Worm (Caenorhabditis elegans): ENCODE measurements around the gene B0035.18.

B0035.18 gene

DNA sequence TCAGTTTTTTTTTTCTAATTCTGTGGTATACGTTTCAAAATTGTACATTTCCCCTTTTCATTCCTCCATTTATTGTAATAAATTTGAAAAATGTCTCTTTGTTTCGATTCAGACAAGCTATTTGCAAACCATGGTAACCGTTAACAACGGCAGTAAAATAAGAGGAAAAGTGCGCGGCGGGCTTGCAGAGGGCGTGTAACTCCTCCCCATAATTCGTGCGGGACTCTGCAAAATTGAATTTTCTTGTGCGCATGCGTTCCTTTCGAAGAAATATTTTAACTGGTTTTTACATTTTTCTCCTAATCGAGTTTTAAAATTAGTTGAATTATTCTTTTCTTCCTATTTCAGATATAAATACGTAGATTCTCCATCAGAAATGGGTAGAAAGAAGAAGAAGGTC is 9.5 kb upstream of the B0035.18 start, which contains the start of gene znf-207:
znf-207 (plus strand) TSS at position 349 of the 400 bp plus-strand sequence.
- TF ChIP-seq tra-4 (tag; optimal IDR thresholded peaks at IDR 0.05) (no peak), tbx-37 (GFP tag; conservative IDR thresholded peaks at IDR 0.05) (0 out of 2 replicates have a peak, but pooled peaks have one; percentile 37), hnd-1 (tag; optimal IDR thresholded peaks at IDR 0.05) (peak; percentile 20), F13C5.2 (tag; optimal IDR thresholded peaks at IDR 0.05) (peak; percentile 75), tbx-11 (GFP tag; IDR thresholded peaks at IDR 0.05) (0 out of 2 replicates have a peak, but pooled peaks have one; percentile 26), sea-1 (GFP tag; conservative IDR thresholded peaks at IDR 0.05) (0 out of 2 replicates have a peak, but pooled peaks have one; percentile 51), aly-1 (tag; optimal IDR thresholded peaks at IDR 0.05) (peak; percentile 57), ets-7 (tag; optimal IDR thresholded peaks at IDR 0.05) (no peak), ceh-13 (GFP tag; optimal IDR thresholded peaks at IDR 0.05) (peak; percentile 24), scrt-1 (GFP tag; IDR thresholded peaks at IDR 0.05) (no peak), flt-1 (GFP tag; IDR thresholded peaks at IDR 0.05) (peak; percentile 61; the same call in 1 of the 2 replicates), B0310.2 (tag; optimal IDR thresholded peaks at IDR 0.05) (no peak), hmbx-1 (tag; optimal IDR thresholded peaks at IDR 0.05) (peak; percentile 9), pes-1 (GFP tag; IDR thresholded peaks at IDR 0.05) (peak; percentile 73)

DNA sequence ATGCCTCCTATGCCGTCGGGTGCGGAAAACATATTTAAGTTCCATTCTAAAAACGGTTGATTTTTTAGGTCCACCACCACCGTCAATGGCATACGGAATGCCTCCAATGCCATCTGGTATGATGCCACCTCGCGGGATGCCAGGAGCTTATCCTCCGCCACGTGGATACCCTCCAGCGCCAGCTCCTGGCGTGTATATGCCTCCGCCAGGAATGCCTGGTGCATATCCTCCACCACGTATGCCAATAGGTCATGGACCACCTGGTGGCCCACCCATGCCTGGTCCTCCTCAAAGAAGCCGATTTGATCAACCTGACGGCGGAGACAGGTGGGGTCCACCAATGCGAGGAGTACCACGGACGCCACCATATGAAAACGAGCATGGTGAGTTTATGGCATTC is 8.6 kb upstream of the B0035.18 start:
- no peak for TF ChIP-seq pes-1 (GFP tag; IDR thresholded peaks at IDR 0.05)
- no peak for TF ChIP-seq hnd-1 (tag; optimal IDR thresholded peaks at IDR 0.05)

ce11 chrIV:11313880-11314279 is 6.2 kb upstream of the B0035.18 start, which contains the start of gene dnj-2:
Gene dnj-2, minus strand, starts transcription at chrIV:11313980.
- no peak for TF ChIP-seq F13C5.2 (tag; optimal IDR thresholded peaks at IDR 0.05)
- no peak for TF ChIP-seq ceh-36 (tag; optimal IDR thresholded peaks at IDR 0.05)
- TF ChIP-seq hmg-4 (GFP tag; optimal IDR thresholded peaks at IDR 0.05), result no peak
- no peak for TF ChIP-seq hmbx-1 (tag; optimal IDR thresholded peaks at IDR 0.05)

- TF ChIP-seq tbx-37 (GFP tag; conservative IDR thresholded peaks at IDR 0.05) (peak; percentile 71), sea-1 (GFP tag; conservative IDR thresholded peaks at IDR 0.05) (no peak), hmbx-1 (tag; optimal IDR thresholded peaks at IDR 0.05) (no peak)
Observed at ce11 chrIV:11314885-11315284, 5.2 kb upstream of the B0035.18 start, which contains the start of the genes B0035.3, B0035.22 and pfd-4. Gene B0035.3, minus strand, starts transcription at chrIV:11314998. Gene B0035.22, plus strand, starts transcription at chrIV:11315153. Gene pfd-4, plus strand, starts transcription at chrIV:11315207.

ce11 chrIV:11315688-11316087 is 4.4 kb upstream of the B0035.18 start:
- TF ChIP-seq tbx-11 (GFP tag; IDR thresholded peaks at IDR 0.05) (no peak), F13C5.2 (tag; optimal IDR thresholded peaks at IDR 0.05) (no peak), B0310.2 (tag; optimal IDR thresholded peaks at IDR 0.05) (no peak), tra-4 (tag; optimal IDR thresholded peaks at IDR 0.05) (no peak), ama-1 (optimal IDR thresholded peaks at IDR 0.05) (no peak), ets-7 (tag; optimal IDR thresholded peaks at IDR 0.05) (no peak), tbx-37 (GFP tag; conservative IDR thresholded peaks at IDR 0.05) (no peak), hnd-1 (tag; optimal IDR thresholded peaks at IDR 0.05) (no peak)

- TF ChIP-seq B0310.2 (tag; optimal IDR thresholded peaks at IDR 0.05), result no peak
- no peak for TF ChIP-seq flt-1 (GFP tag; IDR thresholded peaks at IDR 0.05)
- no peak for TF ChIP-seq tbx-11 (GFP tag; IDR thresholded peaks at IDR 0.05)
- TF ChIP-seq hnd-1 (tag; optimal IDR thresholded peaks at IDR 0.05), result no peak
- no peak for TF ChIP-seq ets-7 (tag; optimal IDR thresholded peaks at IDR 0.05)
- no peak for TF ChIP-seq F13C5.2 (tag; optimal IDR thresholded peaks at IDR 0.05)
- TF ChIP-seq scrt-1 (GFP tag; IDR thresholded peaks at IDR 0.05), result no peak
Observed at ce11 chrIV:11316106-11316505, 4.0 kb upstream of the B0035.18 start.

ce11 chrIV:11316640-11317039 is 3.5 kb upstream of the B0035.18 start:
- no peak for TF ChIP-seq sea-1 (GFP tag; conservative IDR thresholded peaks at IDR 0.05)
- no peak for TF ChIP-seq tbx-11 (GFP tag; IDR thresholded peaks at IDR 0.05)
- no peak for TF ChIP-seq hmg-4 (GFP tag; optimal IDR thresholded peaks at IDR 0.05)
- no peak for TF ChIP-seq tbx-37 (GFP tag; conservative IDR thresholded peaks at IDR 0.05)
- no peak for TF ChIP-seq flt-1 (GFP tag; IDR thresholded peaks at IDR 0.05)
- TF ChIP-seq pes-1 (GFP tag; IDR thresholded peaks at IDR 0.05), result no peak
- TF ChIP-seq aly-1 (tag; optimal IDR thresholded peaks at IDR 0.05), result no peak
- TF ChIP-seq scrt-1 (GFP tag; IDR thresholded peaks at IDR 0.05), result no peak
- TF ChIP-seq ama-1 (optimal IDR thresholded peaks at IDR 0.05), result no peak
- TF ChIP-seq ets-7 (tag; optimal IDR thresholded peaks at IDR 0.05), result no peak
- no peak for TF ChIP-seq B0310.2 (tag; optimal IDR thresholded peaks at IDR 0.05)
- no peak for TF ChIP-seq tra-4 (tag; optimal IDR thresholded peaks at IDR 0.05)
- TF ChIP-seq ceh-36 (tag; optimal IDR thresholded peaks at IDR 0.05), result no peak
- no peak for TF ChIP-seq hnd-1 (tag; optimal IDR thresholded peaks at IDR 0.05)
- no peak for TF ChIP-seq ceh-13 (GFP tag; optimal IDR thresholded peaks at IDR 0.05)

- TF ChIP-seq hmbx-1 (tag; optimal IDR thresholded peaks at IDR 0.05) (no peak), B0310.2 (tag; optimal IDR thresholded peaks at IDR 0.05) (no peak), ceh-36 (tag; optimal IDR thresholded peaks at IDR 0.05) (no peak), hmg-4 (GFP tag; optimal IDR thresholded peaks at IDR 0.05) (no peak), aly-1 (tag; optimal IDR thresholded peaks at IDR 0.05) (no peak), tbx-37 (GFP tag; conservative IDR thresholded peaks at IDR 0.05) (no peak), sea-1 (GFP tag; conservative IDR thresholded peaks at IDR 0.05) (no peak), tbx-11 (GFP tag; IDR thresholded peaks at IDR 0.05) (no peak), ets-7 (tag; optimal IDR thresholded peaks at IDR 0.05) (no peak), ama-1 (optimal IDR thresholded peaks at IDR 0.05) (no peak), F13C5.2 (tag; optimal IDR thresholded peaks at IDR 0.05) (no peak), ceh-13 (GFP tag; optimal IDR thresholded peaks at IDR 0.05) (no peak), flt-1 (GFP tag; IDR thresholded peaks at IDR 0.05) (no peak), scrt-1 (GFP tag; IDR thresholded peaks at IDR 0.05) (no peak), pes-1 (GFP tag; IDR thresholded peaks at IDR 0.05) (no peak), hnd-1 (tag; optimal IDR thresholded peaks at IDR 0.05) (no peak), tra-4 (tag; optimal IDR thresholded peaks at IDR 0.05) (no peak)
Observed at ce11 chrIV:11317119-11317518, 3.0 kb upstream of the B0035.18 start, which contains the start of gene gspd-1. Gene gspd-1, plus strand, starts transcription at chrIV:11317419.
